Fruit fly (Drosophila melanogaster): ENCODE results near the gene CG8664.
A peak's percentile ranks its signal among the peaks of the same experiment; 100 is the strongest.

The CG8664 gene

dm6 chrX:17292050-17292730 lies 9.7 kb upstream of the CG8664 start (continued):
- TF ChIP-seq D19B (GFP tag; optimal IDR thresholded peaks at IDR 0.05) (peak; percentile 61), CG5180 (GFP tag; optimal IDR thresholded peaks at IDR 0.05) (peak; percentile 38), CG8281 (tag; optimal IDR thresholded peaks at IDR 0.05) (peak; percentile 37), Sin3A (optimal IDR thresholded peaks at IDR 0.05) (no peak), fd3F (GFP tag; optimal IDR thresholded peaks at IDR 0.05) (peak; percentile 64), Lim3 (GFP tag; IDR thresholded peaks at IDR 0.05) (no peak), peb (GFP tag; IDR thresholded peaks at IDR 0.05) (no peak), tap (tag; optimal IDR thresholded peaks at IDR 0.05) (peak; percentile 79), sens (GFP tag) (peak; percentile 90), schlank (tag; optimal IDR thresholded peaks at IDR 0.05) (peak; percentile 56), CG8290 (GFP tag; optimal IDR thresholded peaks at IDR 0.05) (peak; percentile 3), CG8290 (tag; optimal IDR thresholded peaks at IDR 0.05) (peak in 1 of 2 experiments; percentile 60), lbe (GFP tag; optimal IDR thresholded peaks at IDR 0.05) (no peak), sqz (GFP tag; optimal IDR thresholded peaks at IDR 0.05) (peak; percentile 39), nerfin-1 (tag; optimal IDR thresholded peaks at IDR 0.05) (peak; percentile 60), tgo (GFP tag; IDR thresholded peaks at IDR 0.05) (peak; percentile 66; the same call in 2 of the 3 replicates), CG7556 (GFP tag; optimal IDR thresholded peaks at IDR 0.05) (peak; percentile 75), Blimp-1 (GFP tag; optimal IDR thresholded peaks at IDR 0.05) (peak; percentile 64), fd64A (GFP tag; optimal IDR thresholded peaks at IDR 0.05) (peak; percentile 42), run (tag; optimal IDR thresholded peaks at IDR 0.05) (peak; percentile 45), sob (GFP tag; IDR thresholded peaks at IDR 0.05) (peak; percentile 64; the same call in 1 of the 2 replicates), D19A (tag; optimal IDR thresholded peaks at IDR 0.05) (peak; percentile 65), Ets65A (GFP tag) (peak; percentile 85), CG11723 (GFP tag; optimal IDR thresholded peaks at IDR 0.05) (peak; percentile 46), CG7372 (GFP tag; IDR thresholded peaks at IDR 0.05) (peak; percentile 56; the same call in 1 of the 2 replicates), jing (GFP tag; optimal IDR thresholded peaks at IDR 0.05) (peak; percentile 56), CG12104 (GFP tag; optimal IDR thresholded peaks at IDR 0.05) (peak; percentile 57), Dbx (GFP tag; IDR thresholded peaks at IDR 0.05) (peak; percentile 65), tll (GFP tag; optimal IDR thresholded peaks at IDR 0.05) (no peak), CG2120 (GFP tag; optimal IDR thresholded peaks at IDR 0.05) (peak; percentile 76), Hsf (GFP tag; optimal IDR thresholded peaks at IDR 0.05) (peak; percentile 71), CG10209 (GFP tag; optimal IDR thresholded peaks at IDR 0.05) (peak; percentile 77), Ravus (GFP tag; IDR thresholded peaks at IDR 0.05) (no peak), CG2875 (GFP tag; optimal IDR thresholded peaks at IDR 0.05) (peak; percentile 44), CG1233 (GFP tag; optimal IDR thresholded peaks at IDR 0.05) (peak; percentile 60), prd (optimal IDR thresholded peaks at IDR 0.05) (no peak), prd (GFP tag; IDR thresholded peaks at IDR 0.05) (peak; percentile 55; the same call in 1 of the 3 replicates), fd96Cb (tag; optimal IDR thresholded peaks at IDR 0.05) (peak; percentile 68), CG34422 (GFP tag; IDR thresholded peaks at IDR 0.05) (0 out of 3 replicates have a peak, but pooled peaks have one; percentile 27), Hr51 (GFP tag; optimal IDR thresholded peaks at IDR 0.05) (peak in 1 of 2 experiments; percentile 85), CG17361 (GFP tag; IDR thresholded peaks at IDR 0.05) (peak; percentile 78), ind (GFP tag; optimal IDR thresholded peaks at IDR 0.05) (peak; percentile 67), CG16863 (GFP tag; optimal IDR thresholded peaks at IDR 0.05) (peak; percentile 47), CG4854 (GFP tag; optimal IDR thresholded peaks at IDR 0.05) (peak; percentile 9), p53 (GFP tag; optimal IDR thresholded peaks at IDR 0.05) (no peak), Lhr (GFP tag; optimal IDR thresholded peaks at IDR 0.05) (no peak), CG12236 (GFP tag; optimal IDR thresholded peaks at IDR 0.05) (peak; percentile 21), CG6854 (GFP tag; optimal IDR thresholded peaks at IDR 0.05) (peak; percentile 40), Lpt (GFP tag; optimal IDR thresholded peaks at IDR 0.05) (no peak), CG4328 (GFP tag; optimal IDR thresholded peaks at IDR 0.05) (peak; percentile 55)
